Fruit fly (Drosophila melanogaster): ENCODE measurements around the gene CG14137.

The CG14137 gene

DNA sequence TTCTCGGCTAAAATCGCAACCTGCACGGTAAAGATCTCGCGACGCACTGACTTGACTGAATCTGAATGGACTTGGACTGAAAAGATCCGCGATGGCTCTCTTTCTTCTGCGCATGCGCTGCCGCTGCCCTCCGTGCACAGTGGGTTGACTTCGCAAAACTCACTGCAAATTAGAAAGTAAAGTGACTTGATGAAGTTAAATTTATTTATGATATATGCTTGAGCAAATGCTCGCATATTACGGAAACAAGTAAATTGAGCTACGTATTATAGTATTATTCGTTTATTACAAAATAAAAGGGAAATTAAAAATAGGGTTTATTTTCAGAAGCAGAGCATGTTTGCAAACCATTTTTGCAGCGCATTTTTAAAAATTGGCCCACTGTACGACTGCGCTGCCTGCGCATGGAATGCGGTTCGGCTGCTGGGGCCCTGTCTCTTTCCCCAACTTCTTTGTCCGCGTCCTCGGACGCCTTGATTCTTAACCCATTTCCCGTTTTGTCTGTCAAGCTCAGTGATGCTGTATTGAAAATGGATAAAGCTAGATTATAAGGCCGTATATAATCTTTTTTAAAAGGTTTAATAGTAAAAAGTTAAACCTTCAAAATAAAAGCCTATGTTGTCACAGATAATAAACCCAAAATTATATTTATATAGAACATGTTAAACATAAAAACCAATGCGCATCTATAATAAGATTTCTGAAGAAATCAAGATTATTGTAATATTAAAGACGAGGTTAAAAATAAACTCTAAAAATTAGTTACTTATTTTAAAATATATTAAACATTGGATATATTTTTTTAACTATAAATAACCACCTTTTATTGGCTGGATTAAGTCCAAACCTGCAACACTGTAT lies 11.9 kb downstream of the CG14137 start, which contains the start of gene rt (continued):
- TF ChIP-seq Asciz (GFP tag; optimal IDR thresholded peaks at IDR 0.05) = peak; percentile 24
- TF ChIP-seq fd96Cb (tag; optimal IDR thresholded peaks at IDR 0.05) = peak; percentile 60
- TF ChIP-seq psq (GFP tag; optimal IDR thresholded peaks at IDR 0.05) = peak; percentile 9
- TF ChIP-seq cato (GFP tag; optimal IDR thresholded peaks at IDR 0.05; ENCODE audit: borderline replicate concordance) = no peak
- no peak for TF ChIP-seq Taf1 (GFP tag; IDR thresholded peaks at IDR 0.05)
- TF ChIP-seq Neu2 (GFP tag; optimal IDR thresholded peaks at IDR 0.05; ENCODE audit: borderline replicate concordance) = no peak
- TF ChIP-seq ewg (GFP tag; optimal IDR thresholded peaks at IDR 0.05) = peak; percentile 72
- TF ChIP-seq ac (GFP tag; optimal IDR thresholded peaks at IDR 0.05) = no peak
- TF ChIP-seq pan (optimal IDR thresholded peaks at IDR 0.05) = no peak
- no peak for TF ChIP-seq pan (GFP tag; optimal IDR thresholded peaks at IDR 0.05 in 1 of 2, IDR thresholded peaks at IDR 0.05 in 1 of 2)
- TF ChIP-seq NfI (GFP tag; optimal IDR thresholded peaks at IDR 0.05) = peak; percentile 32
- no peak for TF ChIP-seq ftz-f1 (GFP tag; optimal IDR thresholded peaks at IDR 0.05)
- peak; percentile 24 for TF ChIP-seq fd64A (GFP tag; optimal IDR thresholded peaks at IDR 0.05)
- peak; percentile 68 for TF ChIP-seq ara (GFP tag; IDR thresholded peaks at IDR 0.05)
- TF ChIP-seq Atf-2 (GFP tag; optimal IDR thresholded peaks at IDR 0.05) = peak; percentile 16
- peak; percentile 8 for TF ChIP-seq CG11723 (GFP tag; optimal IDR thresholded peaks at IDR 0.05)
- peak; percentile 31 for TF ChIP-seq CG30431 (GFP tag; optimal IDR thresholded peaks at IDR 0.05)
- TF ChIP-seq sna (GFP tag; IDR thresholded peaks at IDR 0.05; ENCODE audit: partially characterized antibody) = no peak
- TF ChIP-seq phol (tag; optimal IDR thresholded peaks at IDR 0.05) = peak; percentile 78
- TF ChIP-seq CG11504 (tag; optimal IDR thresholded peaks at IDR 0.05) = peak; percentile 66
- no peak for TF ChIP-seq pzg (GFP tag; optimal IDR thresholded peaks at IDR 0.05)
- TF ChIP-seq Dbx (GFP tag; IDR thresholded peaks at IDR 0.05) = no peak
- TF ChIP-seq NC2β (GFP tag; optimal IDR thresholded peaks at IDR 0.05) = peak; percentile 38
- TF ChIP-seq maf-S (GFP tag; optimal IDR thresholded peaks at IDR 0.05) = no peak
- TF ChIP-seq Dip3 (GFP tag; optimal IDR thresholded peaks at IDR 0.05) = no peak
- TF ChIP-seq C15 (GFP tag; IDR thresholded peaks at IDR 0.05) = no peak
- no peak for TF ChIP-seq Tbp (GFP tag; optimal IDR thresholded peaks at IDR 0.05)
- TF ChIP-seq toy (GFP tag; IDR thresholded peaks at IDR 0.05) = no peak
- TF ChIP-seq dysf (GFP tag; IDR thresholded peaks at IDR 0.05) = peak; percentile 66; the same call in 2 of the 3 replicates
- peak; percentile 77 for TF ChIP-seq Drgx (GFP tag; IDR thresholded peaks at IDR 0.05)
- no peak for TF ChIP-seq cg (GFP tag; optimal IDR thresholded peaks at IDR 0.05)
- peak; percentile 41 for TF ChIP-seq Sox102F (GFP tag; optimal IDR thresholded peaks at IDR 0.05)
- TF ChIP-seq Fer2 (tag; optimal IDR thresholded peaks at IDR 0.05) = no peak
- no peak for TF ChIP-seq CG2120 (GFP tag; optimal IDR thresholded peaks at IDR 0.05)
- TF ChIP-seq Scr (GFP tag; IDR thresholded peaks at IDR 0.05; ENCODE audit: partially characterized antibody) = no peak
- peak; percentile 4 for TF ChIP-seq CG10654 (GFP tag; optimal IDR thresholded peaks at IDR 0.05)
- no peak; the same call in 1 of the 2 replicates for TF ChIP-seq lmd (GFP tag; IDR thresholded peaks at IDR 0.05)
- peak; percentile 63 for TF ChIP-seq Hsf (GFP tag; optimal IDR thresholded peaks at IDR 0.05)
- TF ChIP-seq CG17568 (GFP tag; optimal IDR thresholded peaks at IDR 0.05) = no peak
- no peak for TF ChIP-seq sug (tag; optimal IDR thresholded peaks at IDR 0.05)
- TF ChIP-seq Sox100B (GFP tag; optimal IDR thresholded peaks at IDR 0.05) = peak; percentile 69
- peak; percentile 56 for TF ChIP-seq CG1529 (GFP tag; optimal IDR thresholded peaks at IDR 0.05)
- peak; percentile 18 for TF ChIP-seq CG10209 (GFP tag; optimal IDR thresholded peaks at IDR 0.05)
- no peak for TF ChIP-seq CG12236 (GFP tag; optimal IDR thresholded peaks at IDR 0.05)
- TF ChIP-seq cwo (GFP tag; optimal IDR thresholded peaks at IDR 0.05) = peak; percentile 1
- TF ChIP-seq CG1603 (tag; optimal IDR thresholded peaks at IDR 0.05) = peak; percentile 58
- TF ChIP-seq fu2 (GFP tag; optimal IDR thresholded peaks at IDR 0.05) = no peak
- no peak for TF ChIP-seq CG9215 (GFP tag; IDR thresholded peaks at IDR 0.05)
- no peak for TF ChIP-seq CG2129 (GFP tag; IDR thresholded peaks at IDR 0.05; ENCODE audit: partially characterized antibody)

All from whole organism, embryonic.